Worm (Caenorhabditis elegans): ENCODE measurements around the gene F46H6.5.

F46H6.5 gene

ce11 chrX:4528905-4529304 is 36.9 kb upstream of the F46H6.5 start (continued):
- TF ChIP-seq hlh-26 (GFP tag; conservative IDR thresholded peaks at IDR 0.05), result no peak
- no peak for TF ChIP-seq lin-54 (GFP tag; optimal IDR thresholded peaks at IDR 0.05)
- peak; percentile 82 for TF ChIP-seq nhr-80 (tag; optimal IDR thresholded peaks at IDR 0.05)
- no peak for TF ChIP-seq ceh-58 (GFP tag; IDR thresholded peaks at IDR 0.05)
- TF ChIP-seq ztf-18 (tag; optimal IDR thresholded peaks at IDR 0.05), result no peak
- TF ChIP-seq somi-1 (GFP tag; optimal IDR thresholded peaks at IDR 0.05), result peak; percentile 49
- no peak for TF ChIP-seq die-1 (tag; optimal IDR thresholded peaks at IDR 0.05)
- peak; percentile 72 for TF ChIP-seq lin-40 (tag; optimal IDR thresholded peaks at IDR 0.05)
- TF ChIP-seq chd-7 (tag; optimal IDR thresholded peaks at IDR 0.05), result no peak
- no peak for TF ChIP-seq Y53F4B.3 (GFP tag; IDR thresholded peaks at IDR 0.05)
- no peak for TF ChIP-seq unc-62 (GFP tag; optimal IDR thresholded peaks at IDR 0.05)
- peak; percentile 23 for TF ChIP-seq tbp1 (GFP tag; optimal IDR thresholded peaks at IDR 0.05)
- no peak for TF ChIP-seq sdz-38 (tag; optimal IDR thresholded peaks at IDR 0.05)
- no peak for TF ChIP-seq nhr-179 (tag; optimal IDR thresholded peaks at IDR 0.05)
- TF ChIP-seq B0035.1 (tag; optimal IDR thresholded peaks at IDR 0.05), result no peak
- no peak for TF ChIP-seq cebp-2 (GFP tag; IDR thresholded peaks at IDR 0.05)
- no peak for TF ChIP-seq ztf-6 (GFP tag; IDR thresholded peaks at IDR 0.05)
- no peak for TF ChIP-seq lin-35 (GFP tag; optimal IDR thresholded peaks at IDR 0.05)
- TF ChIP-seq ets-4 (GFP tag; optimal IDR thresholded peaks at IDR 0.05), result no peak
- TF ChIP-seq sea-2 (GFP tag; IDR thresholded peaks at IDR 0.05), result no peak
- TF ChIP-seq zfh-2 (GFP tag; conservative IDR thresholded peaks at IDR 0.05), result no peak
- TF ChIP-seq C06A6.2 (GFP tag; conservative IDR thresholded peaks at IDR 0.05), result no peak
- no peak for TF ChIP-seq atf-7 (tag; optimal IDR thresholded peaks at IDR 0.05)

ce11 chrX:4526412-4526811 is 34.4 kb upstream of the F46H6.5 start:
- TF ChIP-seq tlf-1 (GFP tag; optimal IDR thresholded peaks at IDR 0.05) (no peak), Y67H2A.10 (GFP tag; conservative IDR thresholded peaks at IDR 0.05) (no peak), atf-7 (tag; optimal IDR thresholded peaks at IDR 0.05) (no peak), let-607 (tag; optimal IDR thresholded peaks at IDR 0.05) (no peak), ZK185.1 (tag; optimal IDR thresholded peaks at IDR 0.05; ENCODE audit: poor library complexity, severe bottlenecking) (peak; percentile 6), ama-1 (optimal IDR thresholded peaks at IDR 0.05) (peak; percentile 71), ama-1 (GFP tag; optimal IDR thresholded peaks at IDR 0.05) (no peak), aptf-3 (GFP tag; IDR thresholded peaks at IDR 0.05) (no peak), efl-1 (GFP tag; optimal IDR thresholded peaks at IDR 0.05) (no peak), fkh-3 (tag; optimal IDR thresholded peaks at IDR 0.05) (no peak), hsf-1 (GFP tag; IDR thresholded peaks at IDR 0.05) (no peak), bed-2 (GFP tag; IDR thresholded peaks at IDR 0.05) (no peak), cebp-2 (GFP tag; IDR thresholded peaks at IDR 0.05) (no peak), F52B5.7 (tag; optimal IDR thresholded peaks at IDR 0.05) (no peak), lin-40 (tag; optimal IDR thresholded peaks at IDR 0.05) (peak; percentile 1), egl-18 (GFP tag; IDR thresholded peaks at IDR 0.05) (no peak), gei-17 (GFP tag; optimal IDR thresholded peaks at IDR 0.05) (no peak), nhr-90 (tag; optimal IDR thresholded peaks at IDR 0.05) (no peak), snpc-1.1 (tag; optimal IDR thresholded peaks at IDR 0.05; ENCODE audit: insufficient read depth) (no peak)

DNA sequence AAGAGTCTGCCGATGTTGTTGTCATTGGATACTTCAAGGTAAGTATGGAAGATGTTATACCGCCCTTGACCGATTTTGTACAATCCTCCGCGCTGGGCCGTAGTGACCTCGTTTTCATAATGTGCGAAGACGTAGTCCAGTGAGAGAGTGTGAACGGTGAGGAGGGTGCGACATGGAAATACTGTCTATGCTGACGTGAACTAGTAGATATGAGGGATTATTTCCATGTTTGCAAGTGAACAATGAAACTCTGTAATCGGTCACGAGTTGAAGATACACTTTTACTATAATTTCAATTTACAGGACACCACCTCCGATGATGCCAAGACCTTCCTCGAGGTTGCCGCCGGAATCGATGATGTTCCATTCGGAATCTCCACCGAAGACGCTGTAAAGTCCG is 32.8 kb upstream of the F46H6.5 start:
- TF ChIP-seq ekl-4 (GFP tag; IDR thresholded peaks at IDR 0.05) (no peak), F49E8.2 (tag; optimal IDR thresholded peaks at IDR 0.05; ENCODE audit: insufficient read depth) (no peak), rcor-1 (GFP tag; IDR thresholded peaks at IDR 0.05) (no peak), C06A6.2 (GFP tag; conservative IDR thresholded peaks at IDR 0.05) (no peak), atf-7 (tag; optimal IDR thresholded peaks at IDR 0.05) (no peak), mcd-1 (GFP tag; IDR thresholded peaks at IDR 0.05) (no peak), Y56A3A.18 (GFP tag; IDR thresholded peaks at IDR 0.05) (no peak), ztf-18 (tag; optimal IDR thresholded peaks at IDR 0.05) (no peak), F22D6.2 (tag; optimal IDR thresholded peaks at IDR 0.05) (no peak), hsf-1 (GFP tag; IDR thresholded peaks at IDR 0.05) (no peak), hmg-20 (GFP tag; IDR thresholded peaks at IDR 0.05) (no peak), ztf-3 (GFP tag; optimal IDR thresholded peaks at IDR 0.05) (no peak), ceh-40 (GFP tag; IDR thresholded peaks at IDR 0.05) (no peak), lin-35 (GFP tag; optimal IDR thresholded peaks at IDR 0.05) (no peak)

All from whole organism, young adult.